Fruit fly (Drosophila melanogaster): ENCODE results near the gene CAH5.

The CAH5 gene

dm6 chr3R:31254808-31255207 is 7.6 kb upstream of the CAH5 start, which contains the start of the genes CG1750 and spn-F (continued):
- no peak for TF ChIP-seq pfk (GFP tag; optimal IDR thresholded peaks at IDR 0.05)
- no peak for TF ChIP-seq CG16815 (GFP tag; optimal IDR thresholded peaks at IDR 0.05)
- no peak for TF ChIP-seq stc (GFP tag; IDR thresholded peaks at IDR 0.05)
- no peak for TF ChIP-seq otp (GFP tag; IDR thresholded peaks at IDR 0.05)
- no peak for TF ChIP-seq HLH54F (GFP tag; optimal IDR thresholded peaks at IDR 0.05)
- no peak for TF ChIP-seq CG18764 (GFP tag; optimal IDR thresholded peaks at IDR 0.05)
- TF ChIP-seq cwo (GFP tag; optimal IDR thresholded peaks at IDR 0.05), result no peak
- no peak for TF ChIP-seq ken (GFP tag; IDR thresholded peaks at IDR 0.05)
- TF ChIP-seq HmgD (GFP tag; optimal IDR thresholded peaks at IDR 0.05), result no peak
- TF ChIP-seq CkIIα-i1 (GFP tag; IDR thresholded peaks at IDR 0.05), result no peak
- TF ChIP-seq CG9817 (tag; optimal IDR thresholded peaks at IDR 0.05), result no peak
- 0 out of 4 replicates have a peak, but pooled peaks have one; percentile 60 for TF ChIP-seq chinmo (GFP tag; IDR thresholded peaks at IDR 0.05; ENCODE audit: partially characterized antibody)
- no peak for TF ChIP-seq abd-A (tag; optimal IDR thresholded peaks at IDR 0.05)
- TF ChIP-seq C15 (GFP tag; IDR thresholded peaks at IDR 0.05), result no peak
- peak; percentile 56 for TF ChIP-seq amos (GFP tag; IDR thresholded peaks at IDR 0.05; ENCODE audit: partially characterized antibody)
- no peak for TF ChIP-seq dan (GFP tag; IDR thresholded peaks at IDR 0.05)
- no peak for TF ChIP-seq CG5953 (GFP tag; IDR thresholded peaks at IDR 0.05)
- TF ChIP-seq tap (tag; optimal IDR thresholded peaks at IDR 0.05), result no peak
- peak; percentile 30 for TF ChIP-seq CG12659 (GFP tag; optimal IDR thresholded peaks at IDR 0.05)
- no peak for TF ChIP-seq D (optimal IDR thresholded peaks at IDR 0.05)
- TF ChIP-seq D (GFP tag; optimal IDR thresholded peaks at IDR 0.05), result no peak
- no peak for TF ChIP-seq btn (GFP tag; optimal IDR thresholded peaks at IDR 0.05)
- TF ChIP-seq CG6689 (GFP tag; IDR thresholded peaks at IDR 0.05), result no peak
- no peak for TF ChIP-seq CG13624 (GFP tag; optimal IDR thresholded peaks at IDR 0.05)
- TF ChIP-seq phol (tag; optimal IDR thresholded peaks at IDR 0.05), result no peak
- TF ChIP-seq CG14667 (GFP tag; IDR thresholded peaks at IDR 0.05), result no peak
- TF ChIP-seq Sox100B (GFP tag; optimal IDR thresholded peaks at IDR 0.05), result no peak
- TF ChIP-seq CG31224 (GFP tag; IDR thresholded peaks at IDR 0.05), result no peak
- no peak for TF ChIP-seq zen (tag; optimal IDR thresholded peaks at IDR 0.05)
- no peak for TF ChIP-seq dysf (GFP tag; IDR thresholded peaks at IDR 0.05)
- no peak for TF ChIP-seq ems (GFP tag; optimal IDR thresholded peaks at IDR 0.05)
- no peak for TF ChIP-seq pum (GFP tag; optimal IDR thresholded peaks at IDR 0.05)
- no peak for TF ChIP-seq CG11456 (GFP tag; IDR thresholded peaks at IDR 0.05)
- TF ChIP-seq Ada2b (GFP tag; IDR thresholded peaks at IDR 0.05), result no peak
- TF ChIP-seq Fer3 (tag; optimal IDR thresholded peaks at IDR 0.05), result no peak
- TF ChIP-seq CG2678 (tag; optimal IDR thresholded peaks at IDR 0.05), result no peak
- TF ChIP-seq NC2β (GFP tag; optimal IDR thresholded peaks at IDR 0.05), result no peak
- TF ChIP-seq gt (GFP tag; IDR thresholded peaks at IDR 0.05), result no peak
- TF ChIP-seq disco-r (GFP tag; optimal IDR thresholded peaks at IDR 0.05), result no peak
- no peak for TF ChIP-seq insv (GFP tag; optimal IDR thresholded peaks at IDR 0.05)
- no peak for TF ChIP-seq CG16863 (GFP tag; optimal IDR thresholded peaks at IDR 0.05)
- TF ChIP-seq HmgZ (tag; optimal IDR thresholded peaks at IDR 0.05), result peak; percentile 39
- peak; percentile 23 for TF ChIP-seq CG15514 (GFP tag; optimal IDR thresholded peaks at IDR 0.05)
- TF ChIP-seq CG10979 (tag; optimal IDR thresholded peaks at IDR 0.05), result no peak
- TF ChIP-seq CG7786 (GFP tag; optimal IDR thresholded peaks at IDR 0.05), result no peak
- TF ChIP-seq Stat92E (GFP tag; optimal IDR thresholded peaks at IDR 0.05), result no peak
- no peak for TF ChIP-seq CG8290 (GFP tag; optimal IDR thresholded peaks at IDR 0.05)
- no peak for TF ChIP-seq CG8290 (tag; optimal IDR thresholded peaks at IDR 0.05)
- no peak for TF ChIP-seq CG15479 (GFP tag; optimal IDR thresholded peaks at IDR 0.05)
- TF ChIP-seq tup (GFP tag; optimal IDR thresholded peaks at IDR 0.05), result no peak
- no peak for TF ChIP-seq Ssrp (tag; optimal IDR thresholded peaks at IDR 0.05)
- TF ChIP-seq sug (tag; optimal IDR thresholded peaks at IDR 0.05), result peak; percentile 13
